Fruit fly (Drosophila melanogaster): ENCODE results near the gene CG11555.

The CG11555 gene

DNA sequence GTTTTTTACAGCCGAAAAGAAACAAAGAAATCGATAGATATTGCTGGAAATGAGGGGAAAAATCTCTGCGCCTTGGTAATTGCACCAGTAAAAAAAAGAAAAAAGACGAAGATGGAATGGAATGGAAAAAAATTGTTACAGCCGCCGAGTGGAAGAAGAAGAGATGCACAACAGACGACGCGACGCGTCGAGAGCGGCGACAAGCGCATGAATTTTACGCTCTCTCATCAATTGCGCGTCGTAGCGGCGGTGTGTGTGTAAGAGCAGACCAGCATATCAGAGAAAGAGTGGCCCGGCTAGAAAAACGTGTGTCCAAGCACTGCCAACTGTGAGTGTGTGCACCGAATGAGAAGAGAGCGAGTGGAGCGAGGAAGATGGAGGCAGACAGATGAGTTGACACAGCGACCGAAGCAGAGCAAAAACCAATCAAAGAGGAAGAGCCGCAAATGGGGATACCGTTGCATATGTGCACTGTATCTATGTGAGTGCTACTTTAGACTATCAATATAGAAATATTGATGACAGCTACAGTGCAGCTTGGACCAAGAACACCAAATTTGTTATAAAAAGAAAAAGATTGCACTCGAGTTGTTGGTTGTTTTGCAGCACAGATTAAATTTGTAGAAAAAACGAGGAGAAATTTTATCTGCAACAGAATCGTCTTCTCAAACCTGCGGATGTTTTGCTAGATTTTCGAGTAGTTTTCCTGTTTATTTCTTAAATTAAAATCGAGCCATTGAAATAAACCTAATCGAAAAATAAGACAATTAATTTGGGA lies 24.4 kb upstream of the CG11555 start (continued):
- TF ChIP-seq Ets65A (GFP tag) (peak; percentile 32), CG34422 (GFP tag; IDR thresholded peaks at IDR 0.05) (no peak; the same call in 2 of the 3 replicates), repo (GFP tag; optimal IDR thresholded peaks at IDR 0.05) (no peak), CG8765 (GFP tag; IDR thresholded peaks at IDR 0.05) (no peak), CG12391 (tag; optimal IDR thresholded peaks at IDR 0.05) (peak; percentile 6), sisA (GFP tag; IDR thresholded peaks at IDR 0.05) (no peak), CG3163 (GFP tag; optimal IDR thresholded peaks at IDR 0.05) (peak; percentile 87), HmgD (GFP tag; optimal IDR thresholded peaks at IDR 0.05) (peak; percentile 21), CG10147 (GFP tag; optimal IDR thresholded peaks at IDR 0.05) (no peak), CG1024 (GFP tag; IDR thresholded peaks at IDR 0.05) (no peak), CkIIα-i1 (GFP tag; IDR thresholded peaks at IDR 0.05) (no peak), CG9817 (tag; optimal IDR thresholded peaks at IDR 0.05) (no peak), dysf (GFP tag; IDR thresholded peaks at IDR 0.05) (no peak), oc (tag; optimal IDR thresholded peaks at IDR 0.05) (no peak), crc (GFP tag; optimal IDR thresholded peaks at IDR 0.05) (no peak), CG10543 (GFP tag; optimal IDR thresholded peaks at IDR 0.05) (peak; percentile 28), CG31224 (GFP tag; IDR thresholded peaks at IDR 0.05) (no peak), sima (GFP tag; optimal IDR thresholded peaks at IDR 0.05) (no peak), CG6765 (GFP tag; optimal IDR thresholded peaks at IDR 0.05) (no peak), CG33557 (GFP tag; optimal IDR thresholded peaks at IDR 0.05) (no peak), danr (GFP tag; IDR thresholded peaks at IDR 0.05) (no peak), CG9437 (GFP tag; optimal IDR thresholded peaks at IDR 0.05) (no peak), Hmx (GFP tag; optimal IDR thresholded peaks at IDR 0.05) (no peak), Awh (GFP tag; IDR thresholded peaks at IDR 0.05) (no peak), zen2 (GFP tag; IDR thresholded peaks at IDR 0.05; ENCODE audit: partially characterized antibody) (peak; percentile 82), C15 (GFP tag; IDR thresholded peaks at IDR 0.05) (no peak), Camta (GFP tag; optimal IDR thresholded peaks at IDR 0.05) (no peak), CG15269 (tag; optimal IDR thresholded peaks at IDR 0.05) (no peak), emc (GFP tag; optimal IDR thresholded peaks at IDR 0.05) (no peak)

DNA sequence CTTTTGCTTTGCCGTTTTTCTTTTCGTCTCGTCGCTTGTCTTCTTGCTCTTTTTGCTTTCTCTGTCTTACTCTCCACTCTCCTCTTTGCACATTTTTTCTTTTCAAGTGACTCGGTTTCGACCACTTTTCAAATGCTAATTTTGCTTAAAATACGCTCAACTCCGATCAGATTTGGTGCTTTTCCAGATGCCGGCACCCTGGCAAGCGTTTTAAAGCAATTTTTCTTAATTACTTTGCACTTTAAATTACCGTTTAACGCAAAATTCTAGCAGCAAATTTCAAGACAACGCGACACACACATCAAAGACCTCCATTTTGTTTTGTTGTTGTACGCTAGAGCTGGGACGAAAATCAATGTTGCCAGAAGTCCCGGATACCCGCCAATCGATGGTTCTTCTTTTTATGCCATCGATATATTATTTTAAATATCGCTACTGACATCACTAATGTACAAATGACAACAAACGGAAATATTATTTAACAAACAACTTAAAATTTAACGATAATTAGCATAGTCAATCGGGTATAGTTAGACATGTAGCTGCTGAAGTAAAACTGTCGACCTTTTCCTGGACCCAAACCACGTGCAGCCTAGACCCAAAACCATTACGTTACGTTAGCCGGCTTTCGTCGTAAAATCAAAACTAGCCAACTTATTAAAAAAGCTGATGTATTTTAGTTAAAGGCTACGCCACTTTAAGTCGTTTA lies 23.0 kb upstream of the CG11555 start, which contains the start of gene kis:
TSS of gene kis (minus strand) at position 317 of the 709 bp plus-strand sequence.
- TF ChIP-seq NC2β (GFP tag; optimal IDR thresholded peaks at IDR 0.05) (peak; percentile 34), CG2129 (GFP tag; IDR thresholded peaks at IDR 0.05; ENCODE audit: partially characterized antibody) (peak; percentile 93), CG1603 (tag; optimal IDR thresholded peaks at IDR 0.05) (peak; percentile 76), CG14860 (GFP tag; IDR thresholded peaks at IDR 0.05; ENCODE audit: partially characterized antibody) (peak; percentile 94), chm (GFP tag; IDR thresholded peaks at IDR 0.05) (0 out of 2 replicates have a peak, but pooled peaks have one; percentile 29), Doc2 (GFP tag; IDR thresholded peaks at IDR 0.05) (no peak), kni (GFP tag; optimal IDR thresholded peaks at IDR 0.05) (peak; percentile 27), HLH4C (GFP tag; IDR thresholded peaks at IDR 0.05; ENCODE audit: partially characterized antibody) (peak; percentile 91), lola (GFP tag; optimal IDR thresholded peaks at IDR 0.05) (no peak), Dek (tag; optimal IDR thresholded peaks at IDR 0.05) (no peak), Med (GFP tag) (peak; percentile 91), CG10431 (GFP tag; optimal IDR thresholded peaks at IDR 0.05) (peak; percentile 16), Gsc (GFP tag; IDR thresholded peaks at IDR 0.05) (no peak), HLH54F (GFP tag; optimal IDR thresholded peaks at IDR 0.05) (peak; percentile 60), tap (tag; optimal IDR thresholded peaks at IDR 0.05) (no peak), CG6683 (GFP tag; optimal IDR thresholded peaks at IDR 0.05) (no peak), inv (GFP tag; IDR thresholded peaks at IDR 0.05; ENCODE audit: partially characterized antibody) (peak; percentile 94), CG12744 (GFP tag; optimal IDR thresholded peaks at IDR 0.05) (peak; percentile 17), sim (GFP tag; IDR thresholded peaks at IDR 0.05) (no peak), mirr (GFP tag; optimal IDR thresholded peaks at IDR 0.05) (no peak), CG11696 (GFP tag; IDR thresholded peaks at IDR 0.05) (no peak)
